Worm (Caenorhabditis elegans) whole organism, L4 larva: ENCODE data around the gene rbm-42.

Experiments used
- F10B5.3 ChIP-seq: sonication (generic microtip); optimal IDR thresholded peaks from 2 replicates; lab custom pipeline; 2016; ENCODE audit warnings: mild to moderate bottlenecking, missing genetic modification characterization, missing compliant biosample characterization
- F37D6.2 ChIP-seq: sonication (generic microtip); optimal IDR thresholded peaks from 2 replicates; lab custom pipeline; 2016; ENCODE audit warnings: mild to moderate bottlenecking, missing genetic modification characterization, missing compliant biosample characterization
- F44E2.7 ChIP-seq: fragments of 200-800 bp; sonication (Bioruptor generic); IDR thresholded peaks from 2 replicates; pipeline ENCODE4 v2.1.2; 2022; ENCODE audit warnings: missing genetic modification characterization, missing compliant biosample characterization
- T26A8.4 ChIP-seq: fragments of 200-800 bp; sonication (Bioruptor generic); IDR thresholded peaks from 2 replicates; pipeline ENCODE4 v1.3.6; 2022; ENCODE audit warnings: missing genetic modification characterization, missing compliant biosample characterization
- Y5F2A.4 ChIP-seq: fragments of 200-800 bp; sonication (Bioruptor generic); optimal IDR thresholded peaks from 2 replicates; lab custom pipeline; 2018; ENCODE audit warnings: mild to moderate bottlenecking, missing genetic modification characterization, missing compliant biosample characterization
- aha-1 ChIP-seq: fragments of 150-350 bp; peaks from one replicate; lab custom pipeline; 2014; ENCODE audit warnings: missing biosample characterization, missing genetic modification characterization
- aly-2 ChIP-seq: sonication (generic microtip); optimal IDR thresholded peaks from 2 replicates; lab custom pipeline; 2018; ENCODE audit warnings: missing biosample characterization, missing genetic modification characterization
- ama-1 ChIP-seq: fragments of 150-350 bp; optimal IDR thresholded peaks from 2 replicates; lab custom pipeline; 2014; ENCODE audit warnings: inconsistent platforms, mixed read lengths
- arid-1 ChIP-seq: fragments of 200-800 bp; sonication (Bioruptor generic); conservative IDR thresholded peaks from 2 replicates; pipeline ENCODE4 v1.3.6; 2022; ENCODE audit warnings: missing genetic modification reagents, missing genetic modification characterization, missing compliant biosample characterization
- ceh-28 ChIP-seq: fragments of 150-350 bp; optimal IDR thresholded peaks from 2 replicates; lab custom pipeline; 2014; ENCODE audit warnings: missing biosample characterization, missing genetic modification reagents, missing genetic modification characterization
- cey-2 ChIP-seq: sonication (generic microtip); optimal IDR thresholded peaks from 3 replicates; lab custom pipeline; 2017; ENCODE audit warnings: missing genetic modification characterization, mild to moderate bottlenecking, missing compliant biosample characterization, antibody characterized with exemption, borderline replicate concordance; ENCODE audit not compliant: insufficient read depth
- daf-12 ChIP-seq: fragments of 150-350 bp; optimal IDR thresholded peaks from 2 replicates; lab custom pipeline; 2014; ENCODE audit warnings: missing biosample characterization, missing genetic modification reagents, missing genetic modification characterization
- daf-16 ChIP-seq, 3 experiments: sonication (generic microtip); optimal IDR thresholded peaks; 2 replicates each; lab custom pipeline; 2016 to 2017; ENCODE audit warnings: missing genetic modification characterization in 3 of 3, missing genetic modification reagents in 3 of 3, mild to moderate bottlenecking in 2 of 3, missing compliant biosample characterization in 2 of 3, missing biosample characterization in 1 of 3, moderate library complexity in 1 of 3
- daf-8 ChIP-seq: fragments of 200-800 bp; sonication (Bioruptor generic); IDR thresholded peaks from 2 replicates; pipeline ENCODE4 v1.3.6; 2022; ENCODE audit warnings: missing genetic modification characterization, missing compliant biosample characterization
- dmd-6 ChIP-seq: fragments of 200-800 bp; sonication (Bioruptor generic); IDR thresholded peaks from 2 replicates; pipeline ENCODE4 v1.3.6; 2022; ENCODE audit warnings: missing genetic modification reagents, missing genetic modification characterization, missing compliant biosample characterization
- dmd-8 ChIP-seq: fragments of 200-800 bp; sonication (Bioruptor generic); IDR thresholded peaks from 2 replicates; pipeline ENCODE4 v1.3.6; 2022; ENCODE audit warnings: missing genetic modification characterization, missing compliant biosample characterization
- dmd-9 ChIP-seq: fragments of 200-800 bp; sonication (Bioruptor generic); IDR thresholded peaks from 2 replicates; pipeline ENCODE4 v1.3.6; 2022; ENCODE audit warnings: missing genetic modification reagents, missing genetic modification characterization, missing compliant biosample characterization
- dpl-1 ChIP-seq: fragments of 150-350 bp; optimal IDR thresholded peaks from 2 replicates; lab custom pipeline; 2014; ENCODE audit warnings: missing biosample characterization, missing genetic modification reagents, missing genetic modification characterization
- hif-1 ChIP-seq, 2 experiments: sonication (generic microtip); optimal IDR thresholded peaks; 2 replicates each; lab custom pipeline; 2016 to 2017; ENCODE audit warnings: missing compliant biosample characterization in 2 of 2, missing genetic modification characterization in 2 of 2, missing genetic modification reagents in 2 of 2, missing genotype in 2 of 2, mild to moderate bottlenecking in 1 of 2
- hlh-11 ChIP-seq: fragments of 200-800 bp; sonication (Bioruptor generic); optimal IDR thresholded peaks from 2 replicates; lab custom pipeline; 2018; ENCODE audit warnings: mild to moderate bottlenecking, missing genetic modification characterization, missing compliant biosample characterization
- hlh-30 ChIP-seq: sonication (generic microtip); optimal IDR thresholded peaks from 2 replicates; lab custom pipeline; 2017; ENCODE audit warnings: antibody characterized with exemption, mild to moderate bottlenecking, missing genetic modification characterization, missing compliant biosample characterization; ENCODE audit not compliant: insufficient read depth
- jun-1 ChIP-seq: fragments of 150-350 bp; optimal IDR thresholded peaks from 2 replicates; lab custom pipeline; 2014; ENCODE audit warnings: missing biosample characterization, missing genetic modification reagents, missing genetic modification characterization
- lin-15B ChIP-seq: fragments of 150-350 bp; sonication (generic microtip); optimal IDR thresholded peaks from 3 replicates; lab custom pipeline; 2014; ENCODE audit warnings: missing biosample characterization, missing genetic modification characterization
- lin-38 ChIP-seq: fragments of 200-800 bp; sonication (Bioruptor generic); IDR thresholded peaks from 2 replicates; pipeline ENCODE4 v1.3.6; 2022; ENCODE audit warnings: missing genetic modification reagents, missing genetic modification characterization, missing compliant biosample characterization
- lsy-2 ChIP-seq, 2 experiments: fragments of 150-350 bp in 1 of 2; sonication (generic microtip) in 1 of 2; optimal IDR thresholded peaks; 2 replicates each; lab custom pipeline; 2014 to 2017; ENCODE audit warnings: missing biosample characterization in 2 of 2, missing genetic modification characterization in 2 of 2
- mep-1 ChIP-seq: fragments of 150-350 bp; sonication (generic microtip); optimal IDR thresholded peaks from 3 replicates; lab custom pipeline; 2014; ENCODE audit warnings: missing biosample characterization, missing genetic modification characterization
- mes-2 ChIP-seq: sonication (generic microtip); optimal IDR thresholded peaks from 2 replicates; lab custom pipeline; 2016; ENCODE audit warnings: missing genotype, mild to moderate bottlenecking, missing genetic modification characterization, missing compliant biosample characterization; ENCODE audit not compliant: poor library complexity, severe bottlenecking
- mxl-3 ChIP-seq: fragments of 200-800 bp; sonication (Bioruptor generic); optimal IDR thresholded peaks from 2 replicates; lab custom pipeline; 2018; ENCODE audit warnings: mild to moderate bottlenecking, missing genetic modification characterization, missing compliant biosample characterization
- nhr-102 ChIP-seq: sonication (generic microtip); optimal IDR thresholded peaks from 2 replicates; lab custom pipeline; 2016; ENCODE audit warnings: mild to moderate bottlenecking, missing genetic modification characterization, moderate library complexity, missing compliant biosample characterization
- nhr-25 ChIP-seq: sonication (generic microtip); optimal IDR thresholded peaks from 2 replicates; lab custom pipeline; 2017; ENCODE audit warnings: missing genetic modification characterization, mild to moderate bottlenecking, missing compliant biosample characterization, antibody characterized with exemption, moderate library complexity, borderline replicate concordance; ENCODE audit not compliant: insufficient read depth
- nhr-28 ChIP-seq: fragments of 150-350 bp; optimal IDR thresholded peaks from 2 replicates; lab custom pipeline; 2014; ENCODE audit warnings: missing biosample characterization, missing genetic modification characterization
- nhr-41 ChIP-seq: fragments of 200-800 bp; sonication (Bioruptor generic); IDR thresholded peaks from 2 replicates; pipeline ENCODE4 v1.3.6; 2022; ENCODE audit warnings: missing genetic modification reagents, missing genetic modification characterization, missing compliant biosample characterization
- nhr-77 ChIP-seq: fragments of 150-350 bp; optimal IDR thresholded peaks from 2 replicates; lab custom pipeline; 2014; ENCODE audit warnings: missing biosample characterization, missing genetic modification characterization
- pqm-1 ChIP-seq: sonication (generic microtip); optimal IDR thresholded peaks from 2 replicates; lab custom pipeline; 2017; ENCODE audit warnings: missing biosample characterization, missing genetic modification characterization
- set-16 ChIP-seq: fragments of 200-800 bp; sonication (Bioruptor generic); IDR thresholded peaks from 2 replicates; pipeline ENCODE4 v1.3.6; 2022; ENCODE audit warnings: missing genetic modification reagents, missing genetic modification characterization, missing compliant biosample characterization
- snpc-1.2 ChIP-seq: fragments of 200-800 bp; sonication (Bioruptor generic); IDR thresholded peaks from 2 replicates; pipeline ENCODE4 v1.3.6; 2022; ENCODE audit warnings: missing genetic modification reagents, missing genetic modification characterization, missing compliant biosample characterization
- spr-1 ChIP-seq: sonication (generic microtip); optimal IDR thresholded peaks from 2 replicates; lab custom pipeline; 2016; ENCODE audit warnings: mild to moderate bottlenecking, missing genetic modification characterization, missing compliant biosample characterization
- spr-3 ChIP-seq: fragments of 200-800 bp; sonication (Bioruptor generic); optimal IDR thresholded peaks from 2 replicates; lab custom pipeline; 2018; ENCODE audit warnings: mild to moderate bottlenecking, missing genetic modification characterization, missing compliant biosample characterization
- unc-130 ChIP-seq: sonication (generic microtip); optimal IDR thresholded peaks from 2 replicates; lab custom pipeline; 2016; ENCODE audit warnings: missing genetic modification reagents, missing genetic modification characterization, missing compliant biosample characterization
- unc-39 ChIP-seq: sonication (generic microtip); optimal IDR thresholded peaks from 2 replicates; lab custom pipeline; 2017; ENCODE audit warnings: missing biosample characterization, missing genetic modification characterization
- unc-62 ChIP-seq, 3 experiments: fragments of 150-350 bp in 1 of 3; sonication (generic microtip); optimal IDR thresholded peaks in 2 of 3; peaks in 1 of 3; 1 replicate in 1 of 3; 2 replicates in 2 of 3; lab custom pipeline; 2014 to 2017; ENCODE audit warnings: missing biosample characterization in 3 of 3, missing genetic modification characterization in 3 of 3, missing genetic modification reagents in 3 of 3, missing genotype in 1 of 3
- zip-2 ChIP-seq: fragments of 150-350 bp; optimal IDR thresholded peaks from 2 replicates; lab custom pipeline; 2014; ENCODE audit warnings: missing biosample characterization, missing genetic modification characterization

Gene rbm-42

ce11 chrIII:5107959-5108358, 45.1 kb downstream of the rbm-42 start:
- no peak for TF ChIP-seq T26A8.4 (GFP tag; lab: Robert Waterston, UW)
- no peak for TF ChIP-seq jun-1 (tag; lab: Kevin White, UChicago)
- peak; percentile 89 for TF ChIP-seq set-16 (GFP tag; lab: Robert Waterston, UW)
- TF ChIP-seq F10B5.3 (tag; lab: Kevin White, UChicago) = no peak
- TF ChIP-seq, all 104 proteins: peak for 1

ce11 chrIII:5106893-5107471, 46.0 kb downstream of the rbm-42 start, which contains the start of gene dpy-17:
Gene dpy-17, plus strand, starts transcription at chrIII:5107330.
- TF ChIP-seq ama-1 (lab: Kevin White, UChicago) = no peak
- no peak for TF ChIP-seq dmd-6
- TF ChIP-seq set-16 (GFP tag; lab: Robert Waterston, UW) = no peak
- no peak for TF ChIP-seq nhr-25 (tag; lab: Kevin White, UChicago)
- TF ChIP-seq spr-3 (GFP tag; lab: Kevin White, UChicago) = no peak
- TF ChIP-seq unc-130 = no peak
- no peak for TF ChIP-seq unc-39 (tag; lab: Kevin White, UChicago)
- no peak for TF ChIP-seq mxl-3 (GFP tag; lab: Kevin White, UChicago)
- no peak for TF ChIP-seq unc-62 (GFP tag; optimal IDR thresholded peaks at IDR 0.05 in 1 of 2; lab: Kevin White, UChicago)
- TF ChIP-seq unc-62 (tag; optimal IDR thresholded peaks at IDR 0.05; lab: Kevin White, UChicago) = no peak
- TF ChIP-seq F37D6.2 = no peak
- TF ChIP-seq nhr-102 (tag; lab: Kevin White, UChicago) = no peak
- no peak for TF ChIP-seq ceh-28 (tag; lab: Kevin White, UChicago)
- TF ChIP-seq pqm-1 (tag; lab: Kevin White, UChicago) = no peak
- TF ChIP-seq jun-1 (tag; lab: Kevin White, UChicago) = no peak
- no peak for TF ChIP-seq nhr-77 (tag; lab: Kevin White, UChicago)
- no peak for TF ChIP-seq mep-1 (tag; lab: Kevin White, UChicago)
- no peak for TF ChIP-seq F44E2.7 (GFP tag; lab: Robert Waterston, UW)
- TF ChIP-seq daf-8 (GFP tag; lab: Robert Waterston, UW) = no peak
- TF ChIP-seq cey-2 = no peak

ce11 chrIII:5105485-5105884, 47.5 kb downstream of the rbm-42 start:
- TF ChIP-seq set-16 (GFP tag; lab: Robert Waterston, UW) (peak; percentile 87), dmd-8 (GFP tag; lab: Robert Waterston, UW) (0 out of 2 replicates have a peak, but pooled peaks have one; percentile 45), dmd-9 (GFP tag; lab: Robert Waterston, UW) (no peak)

- TF ChIP-seq lin-38 (GFP tag; lab: Robert Waterston, UW) (peak; percentile 91), hif-1 (tag; optimal IDR thresholded peaks at IDR 0.05; lab: Kevin White, UChicago) (peak in 1 of 2 experiments; percentile 4), snpc-1.2 (GFP tag; lab: Robert Waterston, UW) (no peak), hlh-30 (tag; lab: Kevin White, UChicago) (no peak), aha-1 (tag; lab: Kevin White, UChicago) (peak; percentile 40), aly-2 (tag; lab: Kevin White, UChicago) (no peak), nhr-41 (GFP tag; lab: Robert Waterston, UW) (no peak), unc-130 (peak; percentile 10), lin-15B (tag; lab: Kevin White, UChicago) (no peak), spr-1 (no peak), unc-62 (GFP tag; optimal IDR thresholded peaks at IDR 0.05 in 1 of 2; lab: Kevin White, UChicago) (peak in 1 of 2 experiments; percentile 60), unc-62 (tag; optimal IDR thresholded peaks at IDR 0.05; lab: Kevin White, UChicago) (no peak), set-16 (GFP tag; lab: Robert Waterston, UW) (no peak), hlh-11 (tag; lab: Kevin White, UChicago) (peak; percentile 5), dpl-1 (GFP tag; lab: Kevin White, UChicago) (peak; percentile 40), zip-2 (tag; lab: Kevin White, UChicago) (no peak), mep-1 (tag; lab: Kevin White, UChicago) (peak; percentile 35), spr-3 (GFP tag; lab: Kevin White, UChicago) (no peak), nhr-77 (tag; lab: Kevin White, UChicago) (peak; percentile 21), mes-2 (peak; percentile 93), nhr-28 (tag; lab: Kevin White, UChicago) (peak; percentile 18), daf-12 (tag; lab: Kevin White, UChicago) (no peak), lsy-2 (tag; optimal IDR thresholded peaks at IDR 0.05; lab: Kevin White, UChicago) (peak in 1 of 2 experiments; percentile 63), arid-1 (GFP tag; lab: Robert Waterston, UW) (no peak), Y5F2A.4 (no peak), daf-16 (GFP tag; optimal IDR thresholded peaks at IDR 0.05; lab: Kevin White, UChicago) (no peak), daf-16 (tag; optimal IDR thresholded peaks at IDR 0.05; lab: Kevin White, UChicago) (peak; percentile 4)
Observed at ce11 chrIII:5102616-5103015, 50.4 kb downstream of the rbm-42 start, which contains the start of gene F54D8.6. Gene F54D8.6, plus strand, starts transcription at chrIII:5102985.
